Fruit fly (Drosophila melanogaster) ovary, adult (tissue): ENCODE data around the gene CG4629.

Source experiments
- CG17801 ChIP-seq: fragments of 200-800 bp; optimal IDR thresholded peaks from 2 replicates; lab custom pipeline; 2019; ENCODE audit warnings: missing biosample characterization, mild to moderate bottlenecking, missing genetic modification characterization, moderate library complexity; ENCODE audit not compliant: partially characterized antibody

The CG4629 gene

dm6 chr2L:1102349-1102748 is at the start of gene CG4629:
Gene CG4629, minus strand, starts transcription at chr2L:1102504.
- no peak for TF ChIP-seq CG17801 (GFP tag; lab: Kevin White, UChicago)

- TF ChIP-seq CG17801 (GFP tag; lab: Kevin White, UChicago) = peak; percentile 62
Observed at dm6 chr2L:1150554-1150953, 48.2 kb upstream of the CG4629 start, which contains the start of the genes Tfb4 and Vps29. Gene Tfb4, minus strand, starts transcription at chr2L:1150677. Gene Vps29, plus strand, starts transcription at chr2L:1150766.

- TF ChIP-seq CG17801 (GFP tag; lab: Kevin White, UChicago) = no peak
Observed at dm6 chr2L:1147656-1148055, 45.4 kb upstream of the CG4629 start.

- no peak for TF ChIP-seq CG17801 (GFP tag; lab: Kevin White, UChicago)
Observed at dm6 chr2L:1144371-1145360, 42.4 kb upstream of the CG4629 start.

- TF ChIP-seq CG17801 (GFP tag; lab: Kevin White, UChicago) = no peak
Observed at dm6 chr2L:1143286-1143685, 41.0 kb upstream of the CG4629 start.

- no peak for TF ChIP-seq CG17801 (GFP tag; lab: Kevin White, UChicago)
Observed at dm6 chr2L:1142730-1143281, 40.5 kb upstream of the CG4629 start, which contains the start of gene MFS3. Gene MFS3, plus strand, starts transcription at chr2L:1143201.

dm6 chr2L:1136993-1137392 is 34.7 kb upstream of the CG4629 start:
- no peak for TF ChIP-seq CG17801 (GFP tag; lab: Kevin White, UChicago)

dm6 chr2L:1135495-1135894 is 33.2 kb upstream of the CG4629 start:
- TF ChIP-seq CG17801 (GFP tag; lab: Kevin White, UChicago) = no peak

dm6 chr2L:1134011-1134743 is 31.9 kb upstream of the CG4629 start, which contains the start of the genes Iris and CG4577:
Gene Iris, minus strand, starts transcription at chr2L:1134098.
Gene CG4577, plus strand, starts transcription at chr2L:1134693.
- no peak for TF ChIP-seq CG17801 (GFP tag; lab: Kevin White, UChicago)

dm6 chr2L:1128932-1129887 is 26.9 kb upstream of the CG4629 start, which contains the start of the genes Pino and TBC1D23:
Gene Pino, minus strand, starts transcription at chr2L:1128953.
Gene TBC1D23, plus strand, starts transcription at chr2L:1129316.
- peak; percentile 67 for TF ChIP-seq CG17801 (GFP tag; lab: Kevin White, UChicago)

dm6 chr2L:1128344-1128931 is 26.1 kb upstream of the CG4629 start:
- TF ChIP-seq CG17801 (GFP tag; lab: Kevin White, UChicago) = no peak

- TF ChIP-seq CG17801 (GFP tag; lab: Kevin White, UChicago) = no peak
Observed at dm6 chr2L:1127434-1128089, 25.3 kb upstream of the CG4629 start.

- TF ChIP-seq CG17801 (GFP tag; lab: Kevin White, UChicago) = no peak
Observed at dm6 chr2L:1126527-1126926, 24.2 kb upstream of the CG4629 start.
